Worm (Caenorhabditis elegans) whole organism, L4/young adult: ENCODE measurements around the gene frpr-11.

Experiments
- W03F9.2 ChIP-seq: fragments of 150-350 bp; optimal IDR thresholded peaks from 2 replicates; lab custom pipeline; 2014; ENCODE audit warnings: missing biosample characterization, missing genetic modification characterization
- dao-5 ChIP-seq: sonication (generic microtip); optimal IDR thresholded peaks from 2 replicates; lab custom pipeline; 2016; ENCODE audit warnings: missing genotype, missing genetic modification characterization, moderate library complexity, missing compliant biosample characterization
- him-1 ChIP-seq: sonication (generic microtip); optimal IDR thresholded peaks from 2 replicates; lab custom pipeline; 2016; ENCODE audit warnings: missing genotype, missing genetic modification reagents, missing genetic modification characterization, missing compliant biosample characterization

- TF ChIP-seq W03F9.2 (tag; lab: Kevin White, UChicago) (peak; percentile 54), dao-5 (tag; lab: Kevin White, UChicago) (peak; percentile 68), him-1 (tag; lab: Kevin White, UChicago) (no peak)
Measured at ce11 chrV:8936184-8936589, 29.2 kb downstream of the frpr-11 start, which contains the start of gene unc-23.
